Worm (Caenorhabditis elegans): ENCODE data around the gene fbxa-127.
A peak's percentile ranks its signal among the peaks of the same experiment; 100 is the strongest.

Gene fbxa-127

DNA sequence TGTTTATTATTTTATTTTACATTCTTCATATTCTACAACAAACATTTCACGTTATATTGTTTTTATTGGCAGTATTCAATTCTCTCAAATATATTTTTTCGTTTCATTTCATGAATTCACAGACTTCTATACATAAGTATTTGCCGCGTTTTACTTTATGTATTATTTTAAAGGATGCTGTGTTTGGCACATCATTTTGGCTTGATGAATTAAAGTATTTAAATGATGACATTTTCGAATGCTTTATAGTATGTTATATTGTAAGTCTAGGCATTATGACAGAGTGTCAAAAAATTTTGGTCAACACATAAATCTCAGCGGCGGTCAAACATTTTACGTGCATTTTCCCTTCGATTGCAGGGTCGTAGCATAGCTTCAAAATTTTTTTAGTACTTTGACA, 33.0 kb upstream of the fbxa-127 start:
- TF ChIP-seq npax-4 (tag; optimal IDR thresholded peaks at IDR 0.05) (no peak), unc-86 (tag; optimal IDR thresholded peaks at IDR 0.05) (no peak), sdc-2 (tag; optimal IDR thresholded peaks at IDR 0.05) (no peak), unc-55 (GFP tag; optimal IDR thresholded peaks at IDR 0.05) (no peak), fax-1 (tag; optimal IDR thresholded peaks at IDR 0.05) (no peak), ceh-22 (tag; optimal IDR thresholded peaks at IDR 0.05) (no peak), mec-3 (tag; optimal IDR thresholded peaks at IDR 0.05; ENCODE audit: borderline replicate concordance) (no peak), ref-2 (tag; optimal IDR thresholded peaks at IDR 0.05) (no peak), ttx-3 (tag; optimal IDR thresholded peaks at IDR 0.05) (no peak), madf-2 (tag; optimal IDR thresholded peaks at IDR 0.05) (no peak), ceh-45 (GFP tag; IDR thresholded peaks at IDR 0.05) (no peak)

DNA sequence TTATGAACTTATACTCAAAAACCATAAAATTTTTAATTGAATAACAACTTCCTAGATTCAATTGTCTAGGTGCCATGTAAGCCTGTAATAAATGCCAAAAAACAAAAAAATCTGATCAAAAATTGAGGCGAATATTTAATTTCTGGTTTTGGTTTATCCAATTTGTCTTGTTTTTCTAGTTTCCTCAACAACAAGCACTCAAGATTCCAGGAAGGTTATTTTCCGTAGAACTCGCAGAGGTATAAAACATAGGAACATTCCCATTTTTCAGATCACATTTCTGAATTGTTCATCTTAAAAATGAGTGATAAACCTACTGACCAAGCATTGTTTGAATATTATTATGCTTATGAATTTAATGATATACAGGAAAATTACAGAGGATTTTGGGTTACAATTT, 31.4 kb upstream of the fbxa-127 start, which contains the start of gene srw-41:
srw-41 (plus strand) TSS at position 301 of the 400 bp plus-strand sequence.
- TF ChIP-seq hlh-15 (tag; optimal IDR thresholded peaks at IDR 0.05) (no peak), mec-3 (tag; optimal IDR thresholded peaks at IDR 0.05; ENCODE audit: borderline replicate concordance) (no peak), F13H6.1 (tag; optimal IDR thresholded peaks at IDR 0.05) (no peak), gmeb-2 (tag; optimal IDR thresholded peaks at IDR 0.05) (no peak), ztf-16 (tag; optimal IDR thresholded peaks at IDR 0.05) (no peak), ceh-31 (tag; optimal IDR thresholded peaks at IDR 0.05) (no peak)

DNA sequence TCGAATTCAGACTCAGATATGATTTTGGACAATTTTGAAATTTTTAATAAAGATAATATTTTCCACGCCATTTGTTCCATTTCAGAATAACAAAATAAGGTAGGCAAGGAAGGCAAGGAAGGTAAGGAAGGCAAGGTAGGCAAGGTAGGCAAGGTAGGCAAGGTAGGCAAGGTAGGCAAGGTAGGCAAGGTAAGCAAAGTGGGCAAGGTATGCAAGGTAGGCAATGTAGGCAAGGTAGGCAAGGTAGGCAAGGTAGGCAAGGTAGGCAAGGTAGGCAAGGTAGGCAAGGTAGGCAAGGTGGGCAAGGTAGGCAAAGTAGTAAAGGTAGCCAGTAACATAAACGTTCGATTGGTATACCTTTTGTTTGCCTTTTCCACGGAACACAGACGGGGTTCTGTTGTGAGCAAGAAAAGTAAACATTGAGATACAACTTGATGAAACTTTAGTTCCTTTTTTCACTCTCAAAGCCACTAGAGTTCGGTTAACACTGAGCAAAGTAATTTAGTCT, 28.7 kb upstream of the fbxa-127 start, which contains the start of gene Y70C5C.1:
Y70C5C.1 (plus strand) TSS at position 458 of the 508 bp plus-strand sequence.
- TF ChIP-seq che-1 (tag; optimal IDR thresholded peaks at IDR 0.05), result peak; percentile 61
- TF ChIP-seq ceh-6 (GFP tag; optimal IDR thresholded peaks at IDR 0.05), result peak; percentile 5
- no peak for TF ChIP-seq ceh-31 (tag; optimal IDR thresholded peaks at IDR 0.05)
- no peak for TF ChIP-seq elt-2 (tag; optimal IDR thresholded peaks at IDR 0.05)
- peak; percentile 42 for TF ChIP-seq lin-11 (tag; optimal IDR thresholded peaks at IDR 0.05)
- peak; percentile 40 for TF ChIP-seq gmeb-2 (tag; optimal IDR thresholded peaks at IDR 0.05)
- no peak for TF ChIP-seq pag-3 (tag; optimal IDR thresholded peaks at IDR 0.05; ENCODE audit: borderline replicate concordance)
- no peak for TF ChIP-seq mec-3 (tag; optimal IDR thresholded peaks at IDR 0.05; ENCODE audit: borderline replicate concordance)
- no peak for TF ChIP-seq hlh-30 (tag; optimal IDR thresholded peaks at IDR 0.05; ENCODE audit: insufficient read depth)
- no peak for TF ChIP-seq T23F11.4 (GFP tag; optimal IDR thresholded peaks at IDR 0.05)
- no peak for TF ChIP-seq npax-4 (tag; optimal IDR thresholded peaks at IDR 0.05)
- TF ChIP-seq rnt-1 (tag; optimal IDR thresholded peaks at IDR 0.05), result no peak
- TF ChIP-seq ref-2 (tag; optimal IDR thresholded peaks at IDR 0.05), result no peak
- peak; percentile 41 for TF ChIP-seq ceh-19 (GFP tag; optimal IDR thresholded peaks at IDR 0.05)
- TF ChIP-seq ceh-45 (GFP tag; IDR thresholded peaks at IDR 0.05), result no peak
- TF ChIP-seq K02D7.2 (tag; optimal IDR thresholded peaks at IDR 0.05), result peak; percentile 32
- no peak for TF ChIP-seq fkh-6 (tag; optimal IDR thresholded peaks at IDR 0.05)
- no peak for TF ChIP-seq syd-9 (tag; optimal IDR thresholded peaks at IDR 0.05)
- TF ChIP-seq pha-2 (tag; optimal IDR thresholded peaks at IDR 0.05), result peak; percentile 57
- TF ChIP-seq C38D4.7 (GFP tag; optimal IDR thresholded peaks at IDR 0.05), result peak; percentile 36
- TF ChIP-seq ahr-1 (tag; optimal IDR thresholded peaks at IDR 0.05), result no peak
- TF ChIP-seq hlh-13 (GFP tag; optimal IDR thresholded peaks at IDR 0.05), result peak; percentile 23

DNA sequence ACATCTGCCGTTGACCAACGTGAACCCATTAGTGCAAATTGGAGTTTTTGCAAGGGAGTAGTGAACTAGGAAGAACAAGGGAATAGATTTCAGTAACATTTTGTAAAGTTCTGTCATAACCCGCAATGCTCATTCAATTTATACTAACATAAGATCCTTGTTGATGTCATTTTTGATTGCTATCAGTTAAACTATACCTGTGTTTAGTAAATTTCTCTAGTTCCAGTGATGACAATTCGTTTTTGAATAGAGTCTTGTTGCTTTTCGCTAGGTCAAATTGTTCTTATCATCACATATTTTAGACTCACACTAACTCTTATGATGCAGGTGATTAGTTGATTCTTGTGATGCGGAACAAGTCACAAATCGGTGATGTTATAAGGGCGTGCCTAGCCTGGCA, 22.0 kb upstream of the fbxa-127 start, which contains the start of gene clec-9:
clec-9 (minus strand) TSS at position 101 of the 400 bp plus-strand sequence.
- TF ChIP-seq hlh-8 (tag; optimal IDR thresholded peaks at IDR 0.05), result no peak
- no peak for TF ChIP-seq che-1 (tag; optimal IDR thresholded peaks at IDR 0.05)
- no peak for TF ChIP-seq pros-1 (tag; optimal IDR thresholded peaks at IDR 0.05)
- no peak for TF ChIP-seq rnt-1 (tag; optimal IDR thresholded peaks at IDR 0.05)
- TF ChIP-seq lin-11 (tag; optimal IDR thresholded peaks at IDR 0.05), result no peak
- no peak for TF ChIP-seq ceh-18 (tag; optimal IDR thresholded peaks at IDR 0.05)
- no peak for TF ChIP-seq hlh-13 (GFP tag; optimal IDR thresholded peaks at IDR 0.05)
- TF ChIP-seq pag-3 (tag; optimal IDR thresholded peaks at IDR 0.05; ENCODE audit: borderline replicate concordance), result no peak
- TF ChIP-seq zip-5 (tag; optimal IDR thresholded peaks at IDR 0.05), result no peak
- no peak for TF ChIP-seq ceh-31 (tag; optimal IDR thresholded peaks at IDR 0.05)
- no peak for TF ChIP-seq pha-2 (tag; optimal IDR thresholded peaks at IDR 0.05)
- TF ChIP-seq nhr-232 (tag; optimal IDR thresholded peaks at IDR 0.05), result no peak
- no peak for TF ChIP-seq ceh-2 (tag; optimal IDR thresholded peaks at IDR 0.05)
- TF ChIP-seq nfya-1 (tag; optimal IDR thresholded peaks at IDR 0.05), result no peak
- TF ChIP-seq ama-1 (optimal IDR thresholded peaks at IDR 0.05), result no peak
- TF ChIP-seq ztf-16 (tag; optimal IDR thresholded peaks at IDR 0.05), result no peak
- no peak for TF ChIP-seq T23F11.4 (GFP tag; optimal IDR thresholded peaks at IDR 0.05)
- no peak for TF ChIP-seq ttx-3 (tag; optimal IDR thresholded peaks at IDR 0.05)
